Worm (Caenorhabditis elegans) whole organism, early embryonic: ENCODE measurements around the gene tag-275.
A peak's percentile ranks its signal among the peaks of the same experiment; 100 is the strongest.

Source experiments
- ama-1 ChIP-seq: fragments of 150-350 bp; optimal IDR thresholded peaks from 2 replicates; lab custom pipeline; 2014
- flt-1 ChIP-seq: fragments of 200-800 bp; sonication (Bioruptor generic); IDR thresholded peaks from 2 replicates; pipeline ENCODE4 v1.3.6; 2022; ENCODE audit warnings: missing genetic modification characterization, missing compliant biosample characterization
- hmbx-1 ChIP-seq: sonication (generic microtip); optimal IDR thresholded peaks from 2 replicates; lab custom pipeline; 2016; ENCODE audit warnings: mild to moderate bottlenecking, missing genetic modification characterization, missing compliant biosample characterization
- hnd-1 ChIP-seq: sonication (generic microtip); optimal IDR thresholded peaks from 2 replicates; lab custom pipeline; 2016; ENCODE audit warnings: missing genetic modification characterization, missing compliant biosample characterization
- sea-1 ChIP-seq: fragments of 200-800 bp; sonication (Bioruptor generic); conservative IDR thresholded peaks from 2 replicates; pipeline ENCODE4 v1.3.6; 2022; ENCODE audit warnings: missing genetic modification characterization, missing compliant biosample characterization
- tbx-11 ChIP-seq: fragments of 200-800 bp; sonication (Bioruptor generic); IDR thresholded peaks from 2 replicates; pipeline ENCODE4 v1.3.6; 2022; ENCODE audit warnings: missing genetic modification characterization, missing compliant biosample characterization

ce11 chrX:6097551-6097950 is 52.8 kb downstream of the tag-275 start, which contains the start of gene C15H9.4:
- TF ChIP-seq ama-1 (lab: Kevin White, UChicago) (no peak), flt-1 (GFP tag; lab: Robert Waterston, UW) (peak; percentile 54), hmbx-1 (tag; lab: Kevin White, UChicago) (no peak), tbx-11 (no peak), hnd-1 (tag; lab: Kevin White, UChicago) (no peak), sea-1 (GFP tag; lab: Robert Waterston, UW) (peak; percentile 69; the same call in 1 of the 2 replicates)
